Worm (Caenorhabditis elegans) whole organism, dauer: ENCODE data around the gene F59A6.13.

Experiments
- unc-62 ChIP-seq: sonication (generic microtip); optimal IDR thresholded peaks from 2 replicates; lab custom pipeline; 2017; ENCODE audit warnings: missing biosample characterization, missing genetic modification reagents, missing genetic modification characterization

F59A6.13 gene

ce11 chrII:5022381-5022855, at the start of gene F59A6.13, which contains the start of gene nsy-1:
Gene F59A6.13, plus strand, starts transcription at chrII:5022805.
Gene nsy-1, plus strand, starts transcription at chrII:5022757.
- no peak for TF ChIP-seq unc-62 (GFP tag; lab: Kevin White, UChicago)

ce11 chrII:4974448-4974951, 48.1 kb upstream of the F59A6.13 start:
- no peak for TF ChIP-seq unc-62 (GFP tag; lab: Kevin White, UChicago)

- no peak for TF ChIP-seq unc-62 (GFP tag; lab: Kevin White, UChicago)
Measured at ce11 chrII:4975311-4975710, 47.3 kb upstream of the F59A6.13 start.

ce11 chrII:4981682-4982404, 40.8 kb upstream of the F59A6.13 start:
- TF ChIP-seq unc-62 (GFP tag; lab: Kevin White, UChicago), result no peak

- TF ChIP-seq unc-62 (GFP tag; lab: Kevin White, UChicago), result no peak
Measured at ce11 chrII:4984151-4984550, 38.5 kb upstream of the F59A6.13 start.

ce11 chrII:4985961-4986503, 36.6 kb upstream of the F59A6.13 start:
- no peak for TF ChIP-seq unc-62 (GFP tag; lab: Kevin White, UChicago)

ce11 chrII:4986664-4987063, 35.9 kb upstream of the F59A6.13 start:
- no peak for TF ChIP-seq unc-62 (GFP tag; lab: Kevin White, UChicago)

- TF ChIP-seq unc-62 (GFP tag; lab: Kevin White, UChicago), result no peak
Measured at ce11 chrII:4987257-4987656, 35.3 kb upstream of the F59A6.13 start.

ce11 chrII:4989802-4990201, 32.8 kb upstream of the F59A6.13 start, which contains the start of gene T27F7.12:
Gene T27F7.12, plus strand, starts transcription at chrII:4990102.
- TF ChIP-seq unc-62 (GFP tag; lab: Kevin White, UChicago), result no peak

ce11 chrII:4992977-4993376, 29.6 kb upstream of the F59A6.13 start, which contains the start of gene pigb-1:
Gene pigb-1, minus strand, starts transcription at chrII:4993077.
- TF ChIP-seq unc-62 (GFP tag; lab: Kevin White, UChicago), result no peak

ce11 chrII:4993530-4994192, 28.9 kb upstream of the F59A6.13 start, which contains the start of the genes eif-1 and vps-24:
Gene eif-1, minus strand, starts transcription at chrII:4993580.
Gene vps-24, plus strand, starts transcription at chrII:4993998.
- no peak for TF ChIP-seq unc-62 (GFP tag; lab: Kevin White, UChicago)

- no peak for TF ChIP-seq unc-62 (GFP tag; lab: Kevin White, UChicago)
Measured at ce11 chrII:4994939-4995338, 27.7 kb upstream of the F59A6.13 start, which contains the start of gene rnh-1.0. Gene rnh-1.0, plus strand, starts transcription at chrII:4995327.

ce11 chrII:4998657-4999056, 23.9 kb upstream of the F59A6.13 start, which contains the start of gene F59A6.11:
Gene F59A6.11, minus strand, starts transcription at chrII:4998757.
- no peak for TF ChIP-seq unc-62 (GFP tag; lab: Kevin White, UChicago)

- TF ChIP-seq unc-62 (GFP tag; lab: Kevin White, UChicago), result no peak
Measured at ce11 chrII:4999122-4999521, 23.5 kb upstream of the F59A6.13 start, which contains the start of gene citk-2. Gene citk-2, plus strand, starts transcription at chrII:4999520.

- no peak for TF ChIP-seq unc-62 (GFP tag; lab: Kevin White, UChicago)
Measured at ce11 chrII:5001866-5002265, 20.7 kb upstream of the F59A6.13 start.

ce11 chrII:5003660-5004059, 18.9 kb upstream of the F59A6.13 start, which contains the start of gene F59A6.10:
Gene F59A6.10, plus strand, starts transcription at chrII:5003960.
- no peak for TF ChIP-seq unc-62 (GFP tag; lab: Kevin White, UChicago)
